1 fruit fly cellular context compared by ENCODE assay signal in genomic region chr3R:23156865-23157515, dm6.
TF ChIP-seq lines count a peak whose summit lies in the region.

No protein-coding gene starts in this region.

TF ChIP-seq in whole organism, embryonic, 481 proteins besides CTCF, POLR2A, EP300 and RAD21 (continued from another document and continues in another):
- TF ChIP-seq seq (GFP tag; IDR thresholded peaks at IDR 0.05; lab: Robert Waterston, UW), result 0 out of 2 replicates have a peak, but pooled peaks have one; percentile 44
- TF ChIP-seq odd (GFP tag; optimal IDR thresholded peaks at IDR 0.05; lab: Kevin White, UChicago), result peak; percentile 62
- no peak for TF ChIP-seq CG11398 (GFP tag; optimal IDR thresholded peaks at IDR 0.05; lab: Kevin White, UChicago)
- TF ChIP-seq fu2 (GFP tag; optimal IDR thresholded peaks at IDR 0.05; lab: Kevin White, UChicago), result no peak
- TF ChIP-seq CG14965 (GFP tag; optimal IDR thresholded peaks at IDR 0.05; lab: Kevin White, UChicago; ENCODE audit: borderline replicate concordance), result no peak
- peak; percentile 59 for TF ChIP-seq sd (tag; optimal IDR thresholded peaks at IDR 0.05; lab: Kevin White, UChicago)
- TF ChIP-seq CG6813 (GFP tag; optimal IDR thresholded peaks at IDR 0.05; lab: Kevin White, UChicago), result no peak
- TF ChIP-seq Dek (tag; optimal IDR thresholded peaks at IDR 0.05; lab: Kevin White, UChicago), result peak; percentile 13
- TF ChIP-seq Nf-YC (tag; optimal IDR thresholded peaks at IDR 0.05; lab: Kevin White, UChicago), result peak; percentile 32
- peak in 1 of 2 experiments; percentile 16 for TF ChIP-seq Trl (optimal IDR thresholded peaks at IDR 0.05; lab: Kevin White, UChicago)
- TF ChIP-seq Trl (GFP tag; optimal IDR thresholded peaks at IDR 0.05; lab: Kevin White, UChicago), result no peak
- peak; percentile 49 for TF ChIP-seq CG10274 (GFP tag; optimal IDR thresholded peaks at IDR 0.05; lab: Kevin White, UChicago)
- TF ChIP-seq CG16779 (GFP tag; IDR thresholded peaks at IDR 0.05; lab: Robert Waterston, UW), result peak; percentile 44; the same call in 1 of the 2 replicates
- TF ChIP-seq Asciz (GFP tag; optimal IDR thresholded peaks at IDR 0.05; lab: Kevin White, UChicago), result no peak
- no peak for TF ChIP-seq crc (GFP tag; optimal IDR thresholded peaks at IDR 0.05; lab: Kevin White, UChicago)
- TF ChIP-seq CG10462 (GFP tag; optimal IDR thresholded peaks at IDR 0.05; lab: Kevin White, UChicago), result peak; percentile 4
- no peak for TF ChIP-seq dimm (GFP tag; IDR thresholded peaks at IDR 0.05; lab: Robert Waterston, UW)
- no peak for TF ChIP-seq Hand (GFP tag; optimal IDR thresholded peaks at IDR 0.05; lab: Kevin White, UChicago)
- 0 out of 2 replicates have a peak, but pooled peaks have one; percentile 44 for TF ChIP-seq sob (GFP tag; IDR thresholded peaks at IDR 0.05; lab: Robert Waterston, UW)
- no peak for TF ChIP-seq CG30431 (GFP tag; optimal IDR thresholded peaks at IDR 0.05; lab: Kevin White, UChicago)
- no peak for TF ChIP-seq z (GFP tag; IDR thresholded peaks at IDR 0.05; lab: Robert Waterston, UW)
- no peak for TF ChIP-seq CG14667 (GFP tag; IDR thresholded peaks at IDR 0.05; lab: Robert Waterston, UW)
- no peak for TF ChIP-seq CG7786 (GFP tag; optimal IDR thresholded peaks at IDR 0.05; lab: Kevin White, UChicago)
- TF ChIP-seq CG2199 (GFP tag; IDR thresholded peaks at IDR 0.05; lab: Robert Waterston, UW), result no peak
- TF ChIP-seq CG7372 (GFP tag; IDR thresholded peaks at IDR 0.05; lab: Robert Waterston, UW), result no peak
- peak; percentile 32 for TF ChIP-seq Hmr (GFP tag; optimal IDR thresholded peaks at IDR 0.05; lab: Kevin White, UChicago)
- TF ChIP-seq CG15073 (GFP tag; optimal IDR thresholded peaks at IDR 0.05; lab: Kevin White, UChicago), result no peak
- TF ChIP-seq HmgZ (tag; optimal IDR thresholded peaks at IDR 0.05; lab: Kevin White, UChicago), result peak; percentile 50
- TF ChIP-seq CG31224 (GFP tag; IDR thresholded peaks at IDR 0.05; lab: Robert Waterston, UW), result no peak
- TF ChIP-seq CG6654 (GFP tag; optimal IDR thresholded peaks at IDR 0.05; lab: Kevin White, UChicago), result no peak
- TF ChIP-seq CG7556 (GFP tag; optimal IDR thresholded peaks at IDR 0.05; lab: Kevin White, UChicago), result no peak
- TF ChIP-seq Hey (tag; optimal IDR thresholded peaks at IDR 0.05; lab: Kevin White, UChicago), result peak; percentile 54
- peak; percentile 3 for TF ChIP-seq CG4328 (GFP tag; optimal IDR thresholded peaks at IDR 0.05; lab: Kevin White, UChicago)
- no peak for TF ChIP-seq cas (GFP tag; IDR thresholded peaks at IDR 0.05; lab: Robert Waterston, UW)
- TF ChIP-seq cato (GFP tag; optimal IDR thresholded peaks at IDR 0.05; lab: Kevin White, UChicago; ENCODE audit: borderline replicate concordance), result no peak
- peak; percentile 46 for TF ChIP-seq nmo (GFP tag; optimal IDR thresholded peaks at IDR 0.05; lab: Kevin White, UChicago)
- no peak for TF ChIP-seq Drgx (GFP tag; IDR thresholded peaks at IDR 0.05; lab: Robert Waterston, UW)
- no peak for TF ChIP-seq Dp (GFP tag; optimal IDR thresholded peaks at IDR 0.05; lab: Kevin White, UChicago)
- TF ChIP-seq mirr (GFP tag; optimal IDR thresholded peaks at IDR 0.05; lab: Kevin White, UChicago), result peak; percentile 69
- no peak for TF ChIP-seq CG4617 (GFP tag; optimal IDR thresholded peaks at IDR 0.05; lab: Kevin White, UChicago; ENCODE audit: borderline replicate concordance)
- TF ChIP-seq B-H1 (GFP tag; IDR thresholded peaks at IDR 0.05; lab: Robert Waterston, UW), result no peak
- no peak for TF ChIP-seq dpn (GFP tag; optimal IDR thresholded peaks at IDR 0.05; lab: Kevin White, UChicago)
- no peak for TF ChIP-seq cwo (GFP tag; optimal IDR thresholded peaks at IDR 0.05; lab: Kevin White, UChicago)
- no peak for TF ChIP-seq lilli (GFP tag; optimal IDR thresholded peaks at IDR 0.05; lab: Kevin White, UChicago)
- no peak; the same call in 2 of the 3 replicates for TF ChIP-seq Optix (GFP tag; IDR thresholded peaks at IDR 0.05; lab: Robert Waterston, UW)
- TF ChIP-seq Poxn (GFP tag; IDR thresholded peaks at IDR 0.05; lab: Robert Waterston, UW), result no peak
- peak; percentile 24 for TF ChIP-seq CG6683 (GFP tag; optimal IDR thresholded peaks at IDR 0.05; lab: Kevin White, UChicago)
- peak; percentile 9 for TF ChIP-seq sqz (GFP tag; optimal IDR thresholded peaks at IDR 0.05; lab: Kevin White, UChicago)
- TF ChIP-seq CG4404 (GFP tag; IDR thresholded peaks at IDR 0.05; lab: Robert Waterston, UW), result no peak
- TF ChIP-seq tio (GFP tag; optimal IDR thresholded peaks at IDR 0.05; lab: Kevin White, UChicago), result no peak
- no peak for TF ChIP-seq hkb (optimal IDR thresholded peaks at IDR 0.05; lab: Kevin White, UChicago)
- TF ChIP-seq hkb (GFP tag; IDR thresholded peaks at IDR 0.05; lab: Robert Waterston, UW), result peak; percentile 34; the same call in 1 of the 2 replicates
- TF ChIP-seq hbn (GFP tag; IDR thresholded peaks at IDR 0.05; lab: Robert Waterston, UW; ENCODE audit: partially characterized antibody), result no peak; the same call in 1 of the 2 replicates
- no peak for TF ChIP-seq mam (GFP tag; optimal IDR thresholded peaks at IDR 0.05; lab: Kevin White, UChicago)
- TF ChIP-seq Nf-YB (GFP tag; optimal IDR thresholded peaks at IDR 0.05; lab: Kevin White, UChicago), result no peak
- no peak for TF ChIP-seq vnd (GFP tag; IDR thresholded peaks at IDR 0.05; lab: Robert Waterston, UW; ENCODE audit: partially characterized antibody)
- no peak for TF ChIP-seq CG11093 (GFP tag; IDR thresholded peaks at IDR 0.05; lab: Robert Waterston, UW)
- no peak for TF ChIP-seq Hr3 (GFP tag; optimal IDR thresholded peaks at IDR 0.05; lab: Kevin White, UChicago)
- peak; percentile 91 for TF ChIP-seq chinmo (GFP tag; IDR thresholded peaks at IDR 0.05; lab: Robert Waterston, UW; ENCODE audit: partially characterized antibody)
- TF ChIP-seq maf-S (GFP tag; optimal IDR thresholded peaks at IDR 0.05; lab: Kevin White, UChicago), result no peak
- TF ChIP-seq CG3847 (GFP tag; IDR thresholded peaks at IDR 0.05; lab: Robert Waterston, UW), result no peak
- TF ChIP-seq CG1792 (GFP tag; optimal IDR thresholded peaks at IDR 0.05; lab: Kevin White, UChicago), result no peak
- peak; percentile 99 for TF ChIP-seq cg (GFP tag; optimal IDR thresholded peaks at IDR 0.05; lab: Kevin White, UChicago)
- no peak for TF ChIP-seq fd3F (GFP tag; optimal IDR thresholded peaks at IDR 0.05; lab: Kevin White, UChicago)
- peak; percentile 81; the same call in 2 of the 3 replicates for TF ChIP-seq sr (GFP tag; IDR thresholded peaks at IDR 0.05; lab: Robert Waterston, UW)
- TF ChIP-seq CG10431 (GFP tag; optimal IDR thresholded peaks at IDR 0.05; lab: Kevin White, UChicago), result peak; percentile 80
- TF ChIP-seq jing (GFP tag; optimal IDR thresholded peaks at IDR 0.05; lab: Kevin White, UChicago), result no peak
- 0 out of 2 replicates have a peak, but pooled peaks have one; percentile 21 for TF ChIP-seq vvl (GFP tag; IDR thresholded peaks at IDR 0.05; lab: Robert Waterston, UW)
- no peak for TF ChIP-seq CG3065 (GFP tag; optimal IDR thresholded peaks at IDR 0.05; lab: Kevin White, UChicago)
- TF ChIP-seq gsb-n (tag; optimal IDR thresholded peaks at IDR 0.05; lab: Kevin White, UChicago), result peak; percentile 0
- TF ChIP-seq HHEX (GFP tag; optimal IDR thresholded peaks at IDR 0.05; lab: Kevin White, UChicago), result no peak
- TF ChIP-seq lola (GFP tag; optimal IDR thresholded peaks at IDR 0.05; lab: Kevin White, UChicago), result peak in 1 of 3 experiments; percentile 66
- 0 out of 2 replicates have a peak, but pooled peaks have one; percentile 5 for TF ChIP-seq onecut (GFP tag; IDR thresholded peaks at IDR 0.05; lab: Robert Waterston, UW)
- peak in 1 of 2 experiments; percentile 50 for TF ChIP-seq Hr51 (GFP tag; optimal IDR thresholded peaks at IDR 0.05; lab: Kevin White, UChicago)
- peak; percentile 89 for TF ChIP-seq CG34422 (GFP tag; IDR thresholded peaks at IDR 0.05; lab: Robert Waterston, UW)
- no peak for TF ChIP-seq CG1602 (GFP tag; optimal IDR thresholded peaks at IDR 0.05; lab: Kevin White, UChicago)
- TF ChIP-seq scrt (GFP tag; optimal IDR thresholded peaks at IDR 0.05; lab: Kevin White, UChicago), result peak; percentile 91
- no peak for TF ChIP-seq CG6254 (GFP tag; optimal IDR thresholded peaks at IDR 0.05; lab: Kevin White, UChicago)
- TF ChIP-seq wdn (GFP tag; IDR thresholded peaks at IDR 0.05; lab: Robert Waterston, UW), result 0 out of 2 replicates have a peak, but pooled peaks have one; percentile 29
- peak; percentile 25 for TF ChIP-seq CG12299 (tag; optimal IDR thresholded peaks at IDR 0.05; lab: Kevin White, UChicago)
- TF ChIP-seq ind (GFP tag; optimal IDR thresholded peaks at IDR 0.05; lab: Kevin White, UChicago), result no peak
- no peak for TF ChIP-seq Rx (GFP tag; IDR thresholded peaks at IDR 0.05; lab: Robert Waterston, UW)
- no peak for TF ChIP-seq Max (GFP tag; optimal IDR thresholded peaks at IDR 0.05; lab: Kevin White, UChicago)
- TF ChIP-seq her (GFP tag; optimal IDR thresholded peaks at IDR 0.05; lab: Kevin White, UChicago), result no peak
- peak; percentile 14 for TF ChIP-seq CG15514 (GFP tag; optimal IDR thresholded peaks at IDR 0.05; lab: Kevin White, UChicago)
- peak; percentile 76 for TF ChIP-seq BtbVII (GFP tag; optimal IDR thresholded peaks at IDR 0.05; lab: Kevin White, UChicago)
- TF ChIP-seq pan (optimal IDR thresholded peaks at IDR 0.05; lab: Kevin White, UChicago), result no peak
- TF ChIP-seq pan (GFP tag; optimal IDR thresholded peaks at IDR 0.05 in 1 of 2, IDR thresholded peaks at IDR 0.05 in 1 of 2), result no peak
- TF ChIP-seq Oaz (GFP tag; IDR thresholded peaks at IDR 0.05; lab: Robert Waterston, UW), result no peak
- no peak for TF ChIP-seq CG1647 (GFP tag; optimal IDR thresholded peaks at IDR 0.05; lab: Kevin White, UChicago)
- peak; percentile 11 for TF ChIP-seq pzg (GFP tag; optimal IDR thresholded peaks at IDR 0.05; lab: Kevin White, UChicago)
- peak; percentile 71; the same call in 1 of the 2 replicates for TF ChIP-seq rib (GFP tag; IDR thresholded peaks at IDR 0.05; lab: Robert Waterston, UW)
- TF ChIP-seq dati (GFP tag; IDR thresholded peaks at IDR 0.05; lab: Robert Waterston, UW), result no peak
- TF ChIP-seq CG11723 (GFP tag; optimal IDR thresholded peaks at IDR 0.05; lab: Kevin White, UChicago), result peak; percentile 14
- peak; percentile 54 for TF ChIP-seq ATbp (GFP tag; optimal IDR thresholded peaks at IDR 0.05; lab: Kevin White, UChicago)
- TF ChIP-seq Gug (GFP tag; IDR thresholded peaks at IDR 0.05; lab: Robert Waterston, UW), result no peak
- no peak for TF ChIP-seq pum (GFP tag; optimal IDR thresholded peaks at IDR 0.05; lab: Kevin White, UChicago)
- no peak for TF ChIP-seq Fer3 (tag; optimal IDR thresholded peaks at IDR 0.05; lab: Kevin White, UChicago)
- TF ChIP-seq CG43689 (GFP tag; IDR thresholded peaks at IDR 0.05; lab: Robert Waterston, UW), result no peak
- no peak for TF ChIP-seq yki (optimal IDR thresholded peaks at IDR 0.05; lab: Kevin White, UChicago)
- peak; percentile 2 for TF ChIP-seq lbe (GFP tag; optimal IDR thresholded peaks at IDR 0.05; lab: Kevin White, UChicago)
- TF ChIP-seq gsb (GFP tag; IDR thresholded peaks at IDR 0.05; lab: Robert Waterston, UW), result no peak
- TF ChIP-seq chm (GFP tag; IDR thresholded peaks at IDR 0.05; lab: Robert Waterston, UW), result peak; percentile 44; the same call in 1 of the 2 replicates
- TF ChIP-seq GATAe (GFP tag; conservative IDR thresholded peaks at IDR 0.05; lab: Robert Waterston, UW), result no peak
- no peak for TF ChIP-seq jumu (GFP tag; optimal IDR thresholded peaks at IDR 0.05; lab: Kevin White, UChicago)
- no peak for TF ChIP-seq Vsx1 (GFP tag; optimal IDR thresholded peaks at IDR 0.05; lab: Kevin White, UChicago)
- peak; percentile 83 for TF ChIP-seq kah (GFP tag; optimal IDR thresholded peaks at IDR 0.05; lab: Kevin White, UChicago)
- no peak for TF ChIP-seq Scr (GFP tag; IDR thresholded peaks at IDR 0.05; lab: Robert Waterston, UW; ENCODE audit: partially characterized antibody)
- no peak for TF ChIP-seq CG9609 (GFP tag; optimal IDR thresholded peaks at IDR 0.05; lab: Kevin White, UChicago)
- TF ChIP-seq CG31441 (GFP tag; IDR thresholded peaks at IDR 0.05; lab: Robert Waterston, UW), result no peak
- no peak for TF ChIP-seq C15 (GFP tag; IDR thresholded peaks at IDR 0.05; lab: Robert Waterston, UW)
- TF ChIP-seq h (optimal IDR thresholded peaks at IDR 0.05; lab: Kevin White, UChicago), result no peak
- TF ChIP-seq CG3838 (GFP tag; optimal IDR thresholded peaks at IDR 0.05; lab: Kevin White, UChicago), result no peak
- no peak for TF ChIP-seq CG6272 (GFP tag; IDR thresholded peaks at IDR 0.05; lab: Robert Waterston, UW)
- no peak for TF ChIP-seq CG2120 (GFP tag; optimal IDR thresholded peaks at IDR 0.05; lab: Kevin White, UChicago)
- no peak for TF ChIP-seq CG11247 (GFP tag; IDR thresholded peaks at IDR 0.05; lab: Robert Waterston, UW)
- TF ChIP-seq bbx (GFP tag; IDR thresholded peaks at IDR 0.05; lab: Robert Waterston, UW; ENCODE audit: partially characterized antibody), result peak; percentile 54
- TF ChIP-seq CG3726 (GFP tag; IDR thresholded peaks at IDR 0.05; lab: Robert Waterston, UW), result no peak
- no peak for TF ChIP-seq TFAM (GFP tag; optimal IDR thresholded peaks at IDR 0.05; lab: Kevin White, UChicago)
- TF ChIP-seq shn (GFP tag; optimal IDR thresholded peaks at IDR 0.05; lab: Kevin White, UChicago), result no peak
- TF ChIP-seq sima (GFP tag; optimal IDR thresholded peaks at IDR 0.05; lab: Kevin White, UChicago), result no peak
- TF ChIP-seq nerfin-1 (tag; optimal IDR thresholded peaks at IDR 0.05; lab: Kevin White, UChicago), result peak; percentile 77
- peak; percentile 21 for TF ChIP-seq Deaf1 (tag; optimal IDR thresholded peaks at IDR 0.05; lab: Kevin White, UChicago)
- TF ChIP-seq unpg (GFP tag; optimal IDR thresholded peaks at IDR 0.05; lab: Kevin White, UChicago), result no peak
- TF ChIP-seq Mes4 (GFP tag; optimal IDR thresholded peaks at IDR 0.05; lab: Kevin White, UChicago), result no peak
- peak in 1 of 2 experiments; percentile 95 for TF ChIP-seq insv (GFP tag; optimal IDR thresholded peaks at IDR 0.05; lab: Kevin White, UChicago)
- TF ChIP-seq tx (GFP tag; optimal IDR thresholded peaks at IDR 0.05; lab: Kevin White, UChicago), result no peak
- peak; percentile 58; the same call in 2 of the 3 replicates for TF ChIP-seq Opbp (GFP tag; IDR thresholded peaks at IDR 0.05; lab: Robert Waterston, UW; ENCODE audit: partially characterized antibody)
- TF ChIP-seq trem (tag; optimal IDR thresholded peaks at IDR 0.05; lab: Kevin White, UChicago), result peak; percentile 19
- no peak for TF ChIP-seq CG12155 (GFP tag; optimal IDR thresholded peaks at IDR 0.05; lab: Kevin White, UChicago)
- TF ChIP-seq CG14014 (GFP tag; IDR thresholded peaks at IDR 0.05; lab: Robert Waterston, UW), result peak; percentile 7; the same call in 1 of the 2 replicates
- no peak for TF ChIP-seq D19A (tag; optimal IDR thresholded peaks at IDR 0.05; lab: Kevin White, UChicago)
- TF ChIP-seq psq (GFP tag; optimal IDR thresholded peaks at IDR 0.05; lab: Kevin White, UChicago), result peak; percentile 98
